Fruit fly (Drosophila melanogaster) whole organism, prepupa: ENCODE data around the gene Gr85a.

Experiments
- Blimp-1 ChIP-seq: fragments of 200-800 bp; sonication (Bioruptor generic); optimal IDR thresholded peaks from 3 replicates; lab custom pipeline; 2017; ENCODE audit warnings: missing biosample characterization, missing genetic modification characterization, mild to moderate bottlenecking, moderate library complexity, missing genetic modification reagents
- CG10631 ChIP-seq: fragments of 200-800 bp; sonication (Bioruptor generic); optimal IDR thresholded peaks from 2 replicates; lab custom pipeline; 2016; ENCODE audit warnings: missing biosample characterization, missing genetic modification characterization
- CG10669 ChIP-seq: fragments of 200-800 bp; sonication (Bioruptor generic); optimal IDR thresholded peaks from 3 replicates; lab custom pipeline; 2018; ENCODE audit warnings: missing biosample characterization, mild to moderate bottlenecking, missing genetic modification characterization, moderate library complexity
- CG11294 ChIP-seq: fragments of 200-800 bp; sonication (Bioruptor generic); IDR thresholded peaks from 2 replicates; pipeline ENCODE4 v1.3.6; 2022; ENCODE audit warnings: missing biosample characterization, missing genetic modification characterization
- CG11902 ChIP-seq: fragments of 200-800 bp; sonication (Bioruptor generic); optimal IDR thresholded peaks from 3 replicates; lab custom pipeline; 2016; ENCODE audit warnings: missing biosample characterization, missing genetic modification characterization
- CG15336 ChIP-seq: fragments of 200-800 bp; sonication (Bioruptor generic); IDR thresholded peaks from 2 replicates; pipeline ENCODE4 v1.3.6; 2022; ENCODE audit warnings: missing biosample characterization, missing genetic modification characterization
- CG16779 ChIP-seq: fragments of 200-800 bp; sonication (Bioruptor generic); optimal IDR thresholded peaks from 3 replicates; lab custom pipeline; 2017; ENCODE audit warnings: missing biosample characterization, mild to moderate bottlenecking, missing genetic modification characterization
- CG3032 ChIP-seq: fragments of 200-800 bp; optimal IDR thresholded peaks from 2 replicates; lab custom pipeline; 2019; ENCODE audit warnings: missing biosample characterization, mild to moderate bottlenecking, missing genetic modification characterization, moderate library complexity
- CG32006 ChIP-seq: fragments of 200-800 bp; sonication (Bioruptor generic); optimal IDR thresholded peaks from 3 replicates; lab custom pipeline; 2017; ENCODE audit warnings: missing biosample characterization, mild to moderate bottlenecking, missing genetic modification characterization
- CG34406 ChIP-seq: fragments of 200-800 bp; sonication (Bioruptor generic); optimal IDR thresholded peaks from 3 replicates; lab custom pipeline; 2016; ENCODE audit warnings: missing biosample characterization, missing genetic modification characterization
- CG3919 ChIP-seq: fragments of 200-800 bp; sonication (Bioruptor generic); optimal IDR thresholded peaks from 3 replicates; lab custom pipeline; 2016; ENCODE audit warnings: missing biosample characterization, missing genetic modification characterization
- CG4318 ChIP-seq: fragments of 200-800 bp; sonication (Bioruptor generic); optimal IDR thresholded peaks from 3 replicates; lab custom pipeline; 2017; ENCODE audit warnings: missing biosample characterization, mild to moderate bottlenecking, missing genetic modification characterization
- CG6163 ChIP-seq: fragments of 200-800 bp; sonication (Bioruptor generic); IDR thresholded peaks from 3 replicates; pipeline ENCODE4 v1.3.6; 2022; ENCODE audit warnings: missing biosample characterization, missing genetic modification characterization
- CG6276 ChIP-seq: fragments of 200-800 bp; sonication (Bioruptor generic); optimal IDR thresholded peaks from 2 replicates; lab custom pipeline; 2017; ENCODE audit warnings: missing biosample characterization, mild to moderate bottlenecking, missing genetic modification characterization
- CG6792 ChIP-seq: fragments of 200-800 bp; sonication (Bioruptor generic); optimal IDR thresholded peaks from 3 replicates; lab custom pipeline; 2016; ENCODE audit warnings: missing biosample characterization, missing genetic modification characterization
- CG6808 ChIP-seq: fragments of 200-800 bp; sonication (Bioruptor generic); optimal IDR thresholded peaks from 3 replicates; lab custom pipeline; 2017; ENCODE audit warnings: missing biosample characterization, missing genetic modification characterization, mild to moderate bottlenecking, moderate library complexity, missing genetic modification reagents
- CG6854 ChIP-seq: fragments of 200-800 bp; sonication (Bioruptor generic); optimal IDR thresholded peaks from 2 replicates; lab custom pipeline; 2017; ENCODE audit warnings: missing biosample characterization, mild to moderate bottlenecking, missing genetic modification characterization
- CG7368 ChIP-seq: fragments of 200-800 bp; sonication (Bioruptor generic); optimal IDR thresholded peaks from 3 replicates; lab custom pipeline; 2016; ENCODE audit warnings: missing biosample characterization, missing genetic modification characterization
- CG8119 ChIP-seq: fragments of 200-800 bp; sonication (Bioruptor generic); IDR thresholded peaks from 3 replicates; pipeline ENCODE4 v1.3.6; 2022; ENCODE audit warnings: missing biosample characterization, missing genetic modification characterization
- CG8632 ChIP-seq: fragments of 200-800 bp; sonication (Bioruptor generic); optimal IDR thresholded peaks from 3 replicates; lab custom pipeline; 2016; ENCODE audit warnings: missing biosample characterization, missing genetic modification characterization
- CG9139 ChIP-seq: fragments of 200-800 bp; sonication (Bioruptor generic); optimal IDR thresholded peaks from 3 replicates; lab custom pipeline; 2017; ENCODE audit warnings: missing biosample characterization, mild to moderate bottlenecking, missing genetic modification characterization
- Eip75B ChIP-seq: fragments of 200-800 bp; sonication (Bioruptor generic); optimal IDR thresholded peaks from 3 replicates; lab custom pipeline; 2016; ENCODE audit warnings: missing biosample characterization, missing genetic modification characterization
- Eip78C ChIP-seq: fragments of 200-800 bp; sonication (Bioruptor generic); peaks from one replicate; lab custom pipeline; 2016; ENCODE audit warnings: missing biosample characterization, missing genetic modification characterization
- Ets96B ChIP-seq: fragments of 200-800 bp; optimal IDR thresholded peaks from 2 replicates; lab custom pipeline; 2019; ENCODE audit warnings: missing biosample characterization, mild to moderate bottlenecking, missing genetic modification characterization, moderate library complexity
- Gug ChIP-seq: fragments of 200-800 bp; sonication (Bioruptor generic); IDR thresholded peaks from 2 replicates; pipeline ENCODE4 v1.3.6; 2022; ENCODE audit warnings: missing biosample characterization, missing genetic modification characterization
- Hr38 ChIP-seq: sonication (Bioruptor generic); optimal IDR thresholded peaks from 2 replicates; lab custom pipeline; 2016; ENCODE audit warnings: missing biosample characterization, missing genetic modification characterization
- Hr4 ChIP-seq: fragments of 200-800 bp; sonication (Bioruptor generic); optimal IDR thresholded peaks from 3 replicates; lab custom pipeline; 2016; ENCODE audit warnings: missing biosample characterization, missing genetic modification characterization
- Lpt ChIP-seq: fragments of 200-800 bp; sonication (Bioruptor generic); optimal IDR thresholded peaks from 3 replicates; lab custom pipeline; 2016; ENCODE audit warnings: missing biosample characterization, missing genetic modification characterization
- OdsH ChIP-seq: fragments of 200-800 bp; sonication (Bioruptor generic); optimal IDR thresholded peaks from 3 replicates; lab custom pipeline; 2016; ENCODE audit warnings: missing biosample characterization, missing genetic modification characterization
- Smox ChIP-seq: fragments of 200-800 bp; sonication (Bioruptor generic); optimal IDR thresholded peaks from 3 replicates; lab custom pipeline; 2016; ENCODE audit warnings: missing biosample characterization, missing genetic modification characterization
- Sox14 ChIP-seq: fragments of 200-800 bp; sonication (Bioruptor generic); optimal IDR thresholded peaks from 3 replicates; lab custom pipeline; 2016; ENCODE audit warnings: missing biosample characterization, missing genetic modification characterization
- Sox15 ChIP-seq: fragments of 200-800 bp; sonication (Bioruptor generic); optimal IDR thresholded peaks from 3 replicates; lab custom pipeline; 2016; ENCODE audit warnings: missing biosample characterization, missing genetic modification characterization
- cyc ChIP-seq: fragments of 200-800 bp; sonication (Bioruptor generic); optimal IDR thresholded peaks from 3 replicates; lab custom pipeline; 2016; ENCODE audit warnings: missing biosample characterization, missing genetic modification characterization
- dsx ChIP-seq: fragments of 200-800 bp; optimal IDR thresholded peaks from 3 replicates; lab custom pipeline; 2019; ENCODE audit warnings: missing biosample characterization, mild to moderate bottlenecking, missing genetic modification characterization, moderate library complexity; ENCODE audit not compliant: poor library complexity, severe bottlenecking
- esn ChIP-seq: fragments of 200-800 bp; sonication (Bioruptor generic); optimal IDR thresholded peaks from 2 replicates; lab custom pipeline; 2016; ENCODE audit warnings: missing biosample characterization, mild to moderate bottlenecking, missing genetic modification characterization, moderate library complexity
- fkh ChIP-seq: fragments of 200-800 bp; sonication (Bioruptor generic); optimal IDR thresholded peaks from 3 replicates; lab custom pipeline; 2017; ENCODE audit warnings: missing biosample characterization, mild to moderate bottlenecking, missing genetic modification characterization, moderate library complexity
- net ChIP-seq: fragments of 200-800 bp; sonication (Bioruptor generic); optimal IDR thresholded peaks from 3 replicates; lab custom pipeline; 2016; ENCODE audit warnings: missing biosample characterization, missing genetic modification characterization
- pdm3 ChIP-seq: fragments of 200-800 bp; sonication (Bioruptor generic); optimal IDR thresholded peaks from 3 replicates; lab custom pipeline; 2016; ENCODE audit warnings: missing biosample characterization, missing genetic modification characterization
- salr ChIP-seq, 2 experiments: fragments of 200-800 bp; sonication (Bioruptor generic); optimal IDR thresholded peaks; 3 replicates each; lab custom pipeline; 2016 to 2018; ENCODE audit warnings: missing biosample characterization in 2 of 2, missing genetic modification characterization in 2 of 2, mild to moderate bottlenecking in 1 of 2
- ss ChIP-seq, 2 experiments: fragments of 200-800 bp; sonication (Bioruptor generic); optimal IDR thresholded peaks; 2 replicates in 1 of 2; 3 replicates in 1 of 2; lab custom pipeline; 2017 to 2018; ENCODE audit warnings: mild to moderate bottlenecking in 2 of 2, missing biosample characterization in 2 of 2, missing genetic modification characterization in 2 of 2, moderate library complexity in 1 of 2
- topi ChIP-seq: fragments of 200-800 bp; sonication (Bioruptor generic); optimal IDR thresholded peaks from 3 replicates; lab custom pipeline; 2016; ENCODE audit warnings: missing biosample characterization, missing genetic modification characterization
- vri ChIP-seq: fragments of 200-800 bp; sonication (Bioruptor generic); optimal IDR thresholded peaks from 3 replicates; lab custom pipeline; 2016; ENCODE audit warnings: missing biosample characterization, mild to moderate bottlenecking, missing genetic modification characterization

The Gr85a gene

DNA sequence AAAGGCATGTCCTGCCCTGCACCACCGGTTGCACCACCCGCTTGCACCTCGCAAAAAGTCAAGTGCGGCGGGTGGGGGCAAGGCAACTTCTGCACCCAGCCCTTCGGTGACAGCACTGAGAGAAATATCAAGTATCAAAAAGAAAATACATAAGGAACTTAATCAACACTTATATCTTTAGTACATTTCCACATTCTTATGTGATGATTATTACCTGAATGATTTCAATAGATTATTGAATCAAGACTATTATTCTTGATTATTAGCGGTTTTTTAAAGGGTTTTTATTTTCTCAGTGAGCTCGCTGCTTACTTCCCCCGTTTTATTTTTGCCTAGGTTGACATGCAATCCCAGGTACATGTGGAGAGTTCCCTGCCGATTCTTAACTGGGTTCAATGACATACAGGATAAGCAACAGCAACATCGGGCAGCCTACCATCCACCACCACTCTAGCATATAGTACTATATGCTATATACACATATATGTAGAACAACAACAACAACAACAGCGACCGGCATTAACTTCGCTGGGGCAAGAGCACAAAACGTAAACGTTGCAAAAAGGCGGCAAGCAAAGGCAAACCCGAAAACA, 30.4 kb downstream of the Gr85a start (continued):
- TF ChIP-seq dsx, result peak; percentile 85
- TF ChIP-seq CG8632, result peak; percentile 53
- TF ChIP-seq CG11902 (GFP tag; lab: Kevin White, UChicago), result no peak
- peak; percentile 65 for TF ChIP-seq pdm3
- peak; percentile 91 for TF ChIP-seq CG3032 (tag; lab: Kevin White, UChicago)
- peak; percentile 53 for TF ChIP-seq net
- TF ChIP-seq CG10669, result peak; percentile 88
- peak; percentile 51 for TF ChIP-seq Gug
- TF ChIP-seq cyc (GFP tag; lab: Kevin White, UChicago), result peak; percentile 26
- TF ChIP-seq CG6854, result no peak
- no peak for TF ChIP-seq vri
- peak; percentile 85 to 92 for TF ChIP-seq ss (GFP tag; optimal IDR thresholded peaks at IDR 0.05; lab: Kevin White, UChicago)
- peak; percentile 78 for TF ChIP-seq CG3919
- peak; percentile 67 for TF ChIP-seq CG6792
- peak; percentile 67 for TF ChIP-seq Sox14
- peak; percentile 6 for TF ChIP-seq Smox
- TF ChIP-seq CG8119 (GFP tag; lab: Robert Waterston, UW), result peak; percentile 68
- TF ChIP-seq CG4318 (GFP tag; lab: Kevin White, UChicago), result peak; percentile 27
- peak; percentile 90 for TF ChIP-seq Ets96B (tag; lab: Kevin White, UChicago)
- TF ChIP-seq Eip78C, result peak; percentile 93
- TF ChIP-seq CG11294 (GFP tag; lab: Robert Waterston, UW), result no peak
- peak; percentile 51; the same call in 1 of the 2 replicates for TF ChIP-seq CG15336 (GFP tag; lab: Robert Waterston, UW)
- peak; percentile 40 for TF ChIP-seq CG16779

DNA sequence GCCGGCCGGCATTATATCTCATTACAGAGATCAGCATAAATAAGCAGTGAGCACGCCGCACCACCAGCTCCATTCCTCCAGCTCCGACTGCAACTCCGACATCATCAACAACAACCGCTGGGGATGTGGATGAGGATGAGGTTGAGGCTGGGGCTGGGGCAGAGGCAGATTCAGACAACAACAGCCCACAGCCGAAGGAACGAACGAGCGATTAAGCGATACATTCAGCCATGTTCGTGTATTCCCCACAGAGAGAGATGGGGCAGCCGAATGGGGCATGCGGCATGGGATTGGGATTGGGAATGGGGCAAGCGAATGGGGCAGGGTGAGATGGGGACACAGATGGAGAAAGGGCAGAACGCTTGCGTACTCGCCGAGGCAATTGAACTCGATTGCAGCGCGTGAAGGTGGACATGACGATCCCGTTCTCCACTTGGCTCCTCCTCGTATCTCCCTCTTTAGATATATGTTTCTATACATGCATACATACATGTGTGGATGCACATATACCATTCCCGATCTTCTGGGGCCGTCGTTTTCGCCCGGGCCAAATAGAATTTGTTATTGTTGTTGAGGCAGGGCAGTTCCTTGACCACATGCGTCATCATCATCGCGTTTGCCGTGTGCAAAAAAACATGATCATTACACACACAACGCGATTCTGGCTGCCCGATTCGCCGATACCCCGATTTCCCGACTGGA, 31.8 kb downstream of the Gr85a start:
- no peak for TF ChIP-seq CG32006 (GFP tag; lab: Kevin White, UChicago)
- peak; percentile 12 for TF ChIP-seq CG6808 (GFP tag; lab: Kevin White, UChicago)
- TF ChIP-seq Sox14, result no peak
- TF ChIP-seq Hr38 (GFP tag; lab: Kevin White, UChicago), result no peak
- TF ChIP-seq fkh (GFP tag; lab: Kevin White, UChicago), result no peak
- TF ChIP-seq Blimp-1 (GFP tag; lab: Kevin White, UChicago), result no peak
- no peak for TF ChIP-seq Smox
- no peak for TF ChIP-seq Sox15 (GFP tag; lab: Kevin White, UChicago)
- TF ChIP-seq OdsH, result no peak
- no peak for TF ChIP-seq Hr4
- TF ChIP-seq CG34406 (GFP tag; lab: Kevin White, UChicago), result no peak
- no peak for TF ChIP-seq CG6276 (GFP tag; lab: Kevin White, UChicago)
- 0 out of 3 replicates have a peak, but pooled peaks have one; percentile 32 for TF ChIP-seq CG6163 (GFP tag; lab: Robert Waterston, UW)
- no peak for TF ChIP-seq esn
- TF ChIP-seq topi (GFP tag; lab: Kevin White, UChicago), result no peak
- no peak for TF ChIP-seq salr (GFP tag; optimal IDR thresholded peaks at IDR 0.05; lab: Kevin White, UChicago)
- peak; percentile 51 for TF ChIP-seq CG6854
- TF ChIP-seq CG7368 (GFP tag; lab: Kevin White, UChicago), result no peak
- TF ChIP-seq dsx, result peak; percentile 38
- TF ChIP-seq cyc (GFP tag; lab: Kevin White, UChicago), result no peak
- TF ChIP-seq Eip75B (GFP tag; lab: Kevin White, UChicago), result no peak
- TF ChIP-seq CG9139 (GFP tag; lab: Kevin White, UChicago), result no peak
- TF ChIP-seq ss (GFP tag; optimal IDR thresholded peaks at IDR 0.05; lab: Kevin White, UChicago), result peak in 1 of 2 experiments; percentile 45
- no peak for TF ChIP-seq Lpt (GFP tag; lab: Kevin White, UChicago)
- no peak for TF ChIP-seq CG8119 (GFP tag; lab: Robert Waterston, UW)
- peak; percentile 17 for TF ChIP-seq Eip78C
- no peak for TF ChIP-seq CG10631
